Worm (Caenorhabditis elegans): Measurements from ENCODE around the gene ZC190.6.

ce11 chrV:8711910-8712309 is 34.8 kb upstream of the ZC190.6 start, which contains the start of gene ZC178.2:
- no peak for TF ChIP-seq cog-1 (tag; optimal IDR thresholded peaks at IDR 0.05)
- no peak for TF ChIP-seq flt-1 (GFP tag; IDR thresholded peaks at IDR 0.05)
- no peak for TF ChIP-seq ztf-23 (GFP tag; IDR thresholded peaks at IDR 0.05)
- TF ChIP-seq ztf-29 (GFP tag; IDR thresholded peaks at IDR 0.05), result no peak
- TF ChIP-seq klf-2 (GFP tag; conservative IDR thresholded peaks at IDR 0.05), result no peak
- TF ChIP-seq med-1 (GFP tag; optimal IDR thresholded peaks at IDR 0.05; ENCODE audit: insufficient read depth), result no peak
- TF ChIP-seq T22C8.4 (GFP tag; IDR thresholded peaks at IDR 0.05), result no peak
- no peak for TF ChIP-seq ref-1 (GFP tag; conservative IDR thresholded peaks at IDR 0.05)

Data from whole organism, midembryonic.